Worm (Caenorhabditis elegans) whole organism, L4/young adult: ENCODE data around the gene C53A5.17.
A peak's percentile ranks its signal among the peaks of the same experiment; 100 is the strongest.

ENCODE experiments used
- W03F9.2 ChIP-seq: fragments of 150-350 bp; optimal IDR thresholded peaks from 2 replicates; lab custom pipeline; 2014; ENCODE audit warnings: missing biosample characterization, missing genetic modification characterization
- dao-5 ChIP-seq: sonication (generic microtip); optimal IDR thresholded peaks from 2 replicates; lab custom pipeline; 2016; ENCODE audit warnings: missing genotype, missing genetic modification characterization, moderate library complexity, missing compliant biosample characterization
- him-1 ChIP-seq: sonication (generic microtip); optimal IDR thresholded peaks from 2 replicates; lab custom pipeline; 2016; ENCODE audit warnings: missing genotype, missing genetic modification reagents, missing genetic modification characterization, missing compliant biosample characterization

Gene C53A5.17

DNA sequence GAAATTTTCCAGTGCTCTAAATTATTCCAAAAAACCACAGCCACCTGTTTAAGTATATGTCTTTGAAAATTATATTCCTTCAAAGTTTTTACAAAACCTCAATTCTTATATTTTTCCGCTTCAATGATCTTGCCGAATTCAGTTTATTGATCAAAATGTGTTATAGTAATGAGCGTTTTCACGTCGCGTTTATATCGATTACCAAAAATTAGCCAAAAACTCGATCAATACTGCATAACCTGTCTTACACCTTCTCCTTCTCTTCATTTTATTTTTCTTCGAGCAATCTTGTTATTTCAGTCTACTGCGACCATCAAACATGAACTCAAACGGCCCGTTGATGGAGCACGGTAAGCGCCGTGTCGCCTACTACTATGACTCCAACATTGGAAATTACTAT lies 4.2 kb upstream of the C53A5.17 start, which contains the start of gene hda-1:
TSS of gene hda-1 (plus strand) at position 301 of the 400 bp plus-strand sequence.
- TF ChIP-seq him-1 (no peak), dao-5 (tag; lab: Kevin White, UChicago) (no peak), W03F9.2 (tag; lab: Kevin White, UChicago) (no peak)

- TF ChIP-seq him-1 (no peak), dao-5 (tag; lab: Kevin White, UChicago) (no peak), W03F9.2 (tag; lab: Kevin White, UChicago) (peak; percentile 50)
Observed at ce11 chrV:14523788-14524582, 3.1 kb upstream of the C53A5.17 start, which contains the start of gene ril-1. TSS of gene ril-1 (minus strand) at chrV:14524129.

- TF ChIP-seq W03F9.2 (tag; lab: Kevin White, UChicago) (no peak), dao-5 (tag; lab: Kevin White, UChicago) (no peak), him-1 (no peak)
Observed at ce11 chrV:14523105-14523504, 2.2 kb upstream of the C53A5.17 start, which contains the start of gene C53A5.2. TSS of gene C53A5.2 (minus strand) at chrV:14523205.

DNA sequence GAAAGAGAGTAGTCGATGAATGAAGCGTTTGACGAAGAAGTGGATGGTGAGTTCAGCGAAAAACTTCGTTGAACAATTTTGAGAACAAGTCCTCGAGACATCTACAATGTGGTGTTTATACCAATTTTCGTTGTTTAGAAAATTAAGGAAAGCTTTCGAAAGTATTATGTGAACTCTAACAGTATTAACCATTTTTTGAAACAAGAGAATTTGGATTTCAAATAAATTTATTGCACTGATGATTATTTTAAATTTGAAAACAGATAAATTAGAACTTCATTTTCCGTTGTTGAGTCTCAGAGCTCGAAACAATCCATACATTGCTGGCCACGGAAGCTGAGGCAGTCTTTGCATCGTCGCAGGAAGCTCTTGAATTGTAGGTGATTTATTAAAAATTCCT lies 1.6 kb upstream of the C53A5.17 start, which contains the start of gene C53A5.16:
TSS of gene C53A5.16 (minus strand) at position 101 of the 400 bp plus-strand sequence.
- TF ChIP-seq him-1 (no peak), dao-5 (tag; lab: Kevin White, UChicago) (no peak)

DNA sequence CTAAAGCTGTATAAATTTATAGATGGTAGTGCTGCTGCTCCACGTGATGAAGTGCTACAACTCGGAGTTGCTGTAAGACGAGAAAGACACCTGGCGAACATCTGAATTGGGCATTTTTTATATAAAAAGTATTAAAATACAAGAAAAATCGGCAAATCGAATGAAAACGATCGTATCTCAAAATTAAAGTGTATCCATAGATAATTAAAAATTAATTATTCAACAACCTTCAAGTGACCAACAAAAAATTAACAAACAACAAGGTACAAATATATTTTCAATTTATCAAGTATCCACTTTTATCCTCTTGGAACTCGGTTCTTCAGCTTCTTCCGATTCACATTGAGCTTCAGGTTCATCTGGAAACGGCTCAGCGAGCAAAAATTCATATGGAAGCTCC lies 1.6 kb downstream of the C53A5.17 start, which contains the start of gene R02D5.8:
TSS of gene R02D5.8 (minus strand) at position 101 of the 400 bp plus-strand sequence.
- TF ChIP-seq him-1 (no peak), dao-5 (tag; lab: Kevin White, UChicago) (no peak), W03F9.2 (tag; lab: Kevin White, UChicago) (no peak)

ce11 chrV:14518010-14518409 lies 2.9 kb downstream of the C53A5.17 start, which contains the start of gene R02D5.6:
TSS of gene R02D5.6 (minus strand) at chrV:14518110.
- no peak for TF ChIP-seq W03F9.2 (tag; lab: Kevin White, UChicago)

- TF ChIP-seq him-1 (no peak), W03F9.2 (tag; lab: Kevin White, UChicago) (no peak), dao-5 (tag; lab: Kevin White, UChicago) (no peak)
Observed at ce11 chrV:14510746-14511145, 10.2 kb downstream of the C53A5.17 start, which contains the start of gene R02D5.9. TSS of gene R02D5.9 (minus strand) at chrV:14511123.

DNA sequence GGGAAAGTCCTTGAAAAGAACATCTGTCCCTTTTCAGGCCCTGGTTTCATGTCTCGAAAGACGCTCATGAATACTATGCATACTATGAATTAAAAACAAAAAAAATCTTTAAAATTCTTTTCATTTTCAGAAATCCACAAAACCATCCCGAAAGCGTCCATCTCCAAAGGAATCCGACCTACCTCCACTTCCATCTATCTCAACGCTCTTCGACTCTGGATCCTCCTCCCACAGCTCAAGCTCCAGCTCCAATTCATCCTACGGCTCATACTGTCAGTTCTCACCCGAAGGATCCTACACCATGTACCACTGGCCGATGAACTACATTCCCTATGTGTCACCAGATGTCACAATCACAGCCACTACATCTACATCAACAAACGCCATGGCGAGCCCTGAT lies 12.3 kb downstream of the C53A5.17 start:
- TF ChIP-seq W03F9.2 (tag; lab: Kevin White, UChicago) (no peak), him-1 (no peak), dao-5 (tag; lab: Kevin White, UChicago) (no peak)

- no peak for TF ChIP-seq him-1
- no peak for TF ChIP-seq dao-5 (tag; lab: Kevin White, UChicago)
- TF ChIP-seq W03F9.2 (tag; lab: Kevin White, UChicago), result no peak
Observed at ce11 chrV:14508005-14508521, 12.8 kb downstream of the C53A5.17 start, which contains the start of gene R02D5.1. TSS of gene R02D5.1 (plus strand) at chrV:14508249.

DNA sequence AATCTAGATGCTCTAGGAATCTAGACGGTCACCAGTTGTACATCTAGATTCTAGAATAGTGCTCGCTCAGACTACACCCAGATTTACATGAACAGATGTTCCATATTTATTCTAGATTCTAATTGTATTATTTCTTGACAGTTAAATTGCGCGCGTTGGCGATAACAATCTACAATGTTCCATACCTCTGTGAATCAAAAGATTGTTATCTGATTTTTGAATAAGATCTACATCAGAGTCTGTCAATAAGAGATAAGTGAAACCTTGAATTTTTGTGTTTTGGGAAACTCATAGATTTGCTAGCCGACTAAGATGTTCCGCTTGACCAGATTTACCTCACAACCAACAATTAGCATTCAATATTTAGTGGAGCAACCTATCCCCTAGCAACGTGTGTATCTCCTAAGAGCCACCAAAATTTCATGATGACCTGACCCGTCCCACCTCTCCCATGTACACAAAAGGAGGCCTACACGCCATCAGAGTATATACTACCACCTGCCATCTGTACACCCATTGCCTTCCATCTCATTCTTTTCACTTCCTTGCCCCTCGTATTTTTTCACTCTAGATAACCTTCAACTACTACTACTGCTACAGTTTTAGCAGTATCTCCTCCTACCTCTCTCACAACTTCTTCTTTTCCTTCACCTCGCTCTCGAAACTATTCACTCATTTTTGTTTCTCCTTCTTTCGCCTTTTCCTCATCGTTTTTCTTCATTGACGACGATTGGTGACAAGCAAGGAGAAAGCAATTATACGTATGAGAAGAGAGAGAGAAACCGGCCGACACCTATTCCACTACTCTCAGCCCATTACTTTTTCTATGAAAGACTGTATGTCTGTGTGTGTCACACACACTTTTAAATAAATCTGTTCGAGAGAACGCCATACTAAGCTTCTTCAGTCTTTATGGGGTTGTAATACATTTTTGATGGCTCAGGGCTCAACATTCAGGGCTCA lies 13.9 kb downstream of the C53A5.17 start:
- TF ChIP-seq him-1 (no peak), dao-5 (tag; lab: Kevin White, UChicago) (no peak), W03F9.2 (tag; lab: Kevin White, UChicago) (no peak)

- TF ChIP-seq him-1, result no peak
Observed at ce11 chrV:14505745-14506214, 15.1 kb downstream of the C53A5.17 start.

ce11 chrV:14504774-14505173 lies 16.1 kb downstream of the C53A5.17 start:
- TF ChIP-seq dao-5 (tag; lab: Kevin White, UChicago) (no peak), W03F9.2 (tag; lab: Kevin White, UChicago) (no peak), him-1 (no peak)

- TF ChIP-seq W03F9.2 (tag; lab: Kevin White, UChicago) (no peak), dao-5 (tag; lab: Kevin White, UChicago) (no peak), him-1 (no peak)
Observed at ce11 chrV:14504120-14504519, 16.8 kb downstream of the C53A5.17 start.
